Fruit fly (Drosophila melanogaster) whole organism, embryonic: ENCODE measurements around the gene yrt.

Experiments
- CG1603 ChIP-seq: fragments of 200-800 bp; sonication (Bioruptor generic); optimal IDR thresholded peaks from 2 replicates; lab custom pipeline; 2019; ENCODE audit warnings: missing biosample characterization, mild to moderate bottlenecking, missing genetic modification characterization, moderate library complexity
- Hand ChIP-seq: fragments of 200-800 bp; sonication (Bioruptor generic); optimal IDR thresholded peaks from 2 replicates; lab custom pipeline; 2017; ENCODE audit warnings: mild to moderate bottlenecking, missing biosample characterization, missing genetic modification reagents, missing genetic modification characterization
- Rfx ChIP-seq: fragments of 200-800 bp; sonication (Bioruptor generic); IDR thresholded peaks from 2 replicates; pipeline ENCODE4 v1.3.6; 2022; ENCODE audit warnings: missing biosample characterization, missing genetic modification characterization
- crol ChIP-seq: fragments of 200-800 bp; sonication (Bioruptor generic); IDR thresholded peaks from 2 replicates; pipeline ENCODE4 v1.3.6; 2022; ENCODE audit warnings: missing biosample characterization, missing genetic modification characterization
- rib ChIP-seq: fragments of 200-800 bp; sonication (Bioruptor generic); IDR thresholded peaks from 2 replicates; pipeline ENCODE4 v1.3.6; 2022; ENCODE audit warnings: missing biosample characterization, missing genetic modification characterization
- sim ChIP-seq: fragments of 200-800 bp; sonication (Bioruptor generic); IDR thresholded peaks from 2 replicates; pipeline ENCODE4 v1.3.6; 2022; ENCODE audit warnings: missing biosample characterization, missing genetic modification characterization

DNA sequence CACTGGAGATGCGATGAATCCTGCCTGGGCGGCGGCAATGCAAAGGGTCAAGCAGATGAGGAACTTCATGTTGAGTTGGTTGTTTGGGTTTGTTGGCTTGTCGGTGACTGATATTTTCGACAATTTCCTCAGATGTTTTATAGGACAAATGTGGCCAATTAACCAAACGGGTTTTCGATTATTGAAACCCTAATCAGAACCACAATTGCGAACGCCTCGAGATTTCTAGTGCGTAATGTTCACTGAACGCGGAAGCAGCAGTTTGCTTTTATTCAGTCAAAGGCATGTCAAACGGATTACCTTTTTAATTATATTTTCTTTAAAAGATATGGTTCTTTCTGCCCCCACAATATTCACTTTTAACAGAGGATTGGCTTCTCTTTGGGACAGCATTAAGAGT, 37.7 kb downstream of the yrt start, which contains the start of gene CG14374:
- TF ChIP-seq sim (GFP tag; lab: Robert Waterston, UW): no peak
- TF ChIP-seq CG1603 (tag; lab: Kevin White, UChicago): no peak
- no peak for TF ChIP-seq crol
- TF ChIP-seq rib: no peak
- no peak for TF ChIP-seq Rfx (GFP tag; lab: Robert Waterston, UW)
- no peak for TF ChIP-seq Hand (GFP tag; lab: Kevin White, UChicago)
